Worm (Caenorhabditis elegans) whole organism, L4 larva: ENCODE data around the gene F15E6.5.

Source experiments
- F10B5.3 ChIP-seq: sonication (generic microtip); optimal IDR thresholded peaks from 2 replicates; lab custom pipeline; 2016; ENCODE audit warnings: mild to moderate bottlenecking, missing genetic modification characterization, missing compliant biosample characterization
- F26F4.8 ChIP-seq: fragments of 200-800 bp; sonication (Bioruptor generic); conservative IDR thresholded peaks from 2 replicates; pipeline ENCODE4 v1.3.6; 2022; ENCODE audit warnings: missing genetic modification characterization, missing compliant biosample characterization
- F49E8.2 ChIP-seq: sonication (generic microtip); optimal IDR thresholded peaks from 2 replicates; lab custom pipeline; 2016; ENCODE audit warnings: missing compliant biosample characterization, mild to moderate bottlenecking, missing genetic modification characterization, borderline replicate concordance
- R02D3.7 ChIP-seq: fragments of 150-350 bp; sonication (generic microtip); optimal IDR thresholded peaks from 3 replicates; lab custom pipeline; 2014; ENCODE audit warnings: missing biosample characterization, missing genetic modification characterization
- T26A8.4 ChIP-seq: fragments of 200-800 bp; sonication (Bioruptor generic); IDR thresholded peaks from 2 replicates; pipeline ENCODE4 v1.3.6; 2022; ENCODE audit warnings: missing genetic modification characterization, missing compliant biosample characterization
- Y48G9A.11 ChIP-seq: fragments of 200-800 bp; sonication (Bioruptor generic); IDR thresholded peaks from 2 replicates; pipeline ENCODE4 v1.3.6; 2022; ENCODE audit warnings: missing genetic modification reagents, missing genetic modification characterization, missing compliant biosample characterization
- Y75B8A.6 ChIP-seq: fragments of 200-800 bp; sonication (Bioruptor generic); IDR thresholded peaks from 2 replicates; pipeline ENCODE4 v1.3.6; 2022; ENCODE audit warnings: missing genetic modification reagents, missing genetic modification characterization, missing compliant biosample characterization
- ZK546.5 ChIP-seq, 2 experiments: sonication (generic microtip); optimal IDR thresholded peaks; 2 replicates each; lab custom pipeline; 2017; ENCODE audit warnings: missing biosample characterization in 2 of 2, missing genetic modification characterization in 2 of 2
- aha-1 ChIP-seq: fragments of 150-350 bp; peaks from one replicate; lab custom pipeline; 2014; ENCODE audit warnings: missing biosample characterization, missing genetic modification characterization
- aly-2 ChIP-seq: sonication (generic microtip); optimal IDR thresholded peaks from 2 replicates; lab custom pipeline; 2018; ENCODE audit warnings: missing biosample characterization, missing genetic modification characterization
- ama-1 ChIP-seq: fragments of 150-350 bp; optimal IDR thresholded peaks from 2 replicates; lab custom pipeline; 2014; ENCODE audit warnings: inconsistent platforms, mixed read lengths
- ceh-20 ChIP-seq: fragments of 200-800 bp; sonication (Bioruptor generic); IDR thresholded peaks from 2 replicates; pipeline ENCODE4 v1.3.6; 2022; ENCODE audit warnings: missing genetic modification reagents, missing genetic modification characterization, missing compliant biosample characterization
- ceh-28 ChIP-seq: fragments of 150-350 bp; optimal IDR thresholded peaks from 2 replicates; lab custom pipeline; 2014; ENCODE audit warnings: missing biosample characterization, missing genetic modification reagents, missing genetic modification characterization
- ceh-32 ChIP-seq: sonication (generic microtip); optimal IDR thresholded peaks from 2 replicates; lab custom pipeline; 2016; ENCODE audit warnings: mild to moderate bottlenecking, missing genetic modification characterization, missing compliant biosample characterization; ENCODE audit not compliant: poor library complexity
- ceh-44 ChIP-seq: fragments of 200-800 bp; sonication (Bioruptor generic); IDR thresholded peaks from 2 replicates; pipeline ENCODE4 v1.3.6; 2022; ENCODE audit warnings: missing genetic modification reagents, missing genetic modification characterization, missing compliant biosample characterization
- ceh-62 ChIP-seq: sonication (generic microtip); optimal IDR thresholded peaks from 2 replicates; lab custom pipeline; 2017; ENCODE audit warnings: missing biosample characterization, missing genetic modification characterization
- ces-1 ChIP-seq: fragments of 150-350 bp; sonication (generic microtip); optimal IDR thresholded peaks from 4 replicates; lab custom pipeline; 2014; ENCODE audit warnings: missing biosample characterization, missing genetic modification reagents, missing genetic modification characterization
- daf-12 ChIP-seq: fragments of 150-350 bp; optimal IDR thresholded peaks from 2 replicates; lab custom pipeline; 2014; ENCODE audit warnings: missing biosample characterization, missing genetic modification reagents, missing genetic modification characterization
- dmd-6 ChIP-seq: fragments of 200-800 bp; sonication (Bioruptor generic); IDR thresholded peaks from 2 replicates; pipeline ENCODE4 v1.3.6; 2022; ENCODE audit warnings: missing genetic modification reagents, missing genetic modification characterization, missing compliant biosample characterization
- dmd-9 ChIP-seq: fragments of 200-800 bp; sonication (Bioruptor generic); IDR thresholded peaks from 2 replicates; pipeline ENCODE4 v1.3.6; 2022; ENCODE audit warnings: missing genetic modification reagents, missing genetic modification characterization, missing compliant biosample characterization
- dpl-1 ChIP-seq: fragments of 150-350 bp; optimal IDR thresholded peaks from 2 replicates; lab custom pipeline; 2014; ENCODE audit warnings: missing biosample characterization, missing genetic modification reagents, missing genetic modification characterization
- duxl-1 ChIP-seq: sonication (generic microtip); optimal IDR thresholded peaks from 2 replicates; lab custom pipeline; 2016; ENCODE audit warnings: mild to moderate bottlenecking, missing genetic modification characterization, moderate library complexity, missing compliant biosample characterization; ENCODE audit not compliant: poor library complexity
- dve-1 ChIP-seq: sonication (generic microtip); optimal IDR thresholded peaks from 2 replicates; lab custom pipeline; 2017; ENCODE audit warnings: antibody characterized with exemption, mild to moderate bottlenecking, missing genetic modification characterization, missing compliant biosample characterization; ENCODE audit not compliant: insufficient read depth
- fkh-10 ChIP-seq: fragments of 150-350 bp; optimal IDR thresholded peaks from 2 replicates; lab custom pipeline; 2014; ENCODE audit warnings: missing biosample characterization, missing genetic modification reagents, missing genetic modification characterization
- hif-1 ChIP-seq, 2 experiments: sonication (generic microtip); optimal IDR thresholded peaks; 2 replicates each; lab custom pipeline; 2016 to 2017; ENCODE audit warnings: missing compliant biosample characterization in 2 of 2, missing genetic modification characterization in 2 of 2, missing genetic modification reagents in 2 of 2, missing genotype in 2 of 2, mild to moderate bottlenecking in 1 of 2
- hmg-1.1 ChIP-seq: fragments of 200-800 bp; sonication (Bioruptor generic); IDR thresholded peaks from 2 replicates; pipeline ENCODE4 v1.3.6; 2022; ENCODE audit warnings: missing genetic modification reagents, missing genetic modification characterization, missing compliant biosample characterization
- lim-7 ChIP-seq: fragments of 200-800 bp; sonication (Bioruptor generic); IDR thresholded peaks from 2 replicates; pipeline ENCODE4 v1.3.6; 2022; ENCODE audit warnings: missing genetic modification characterization, missing compliant biosample characterization
- lin-1 ChIP-seq: fragments of 200-800 bp; sonication (Bioruptor generic); IDR thresholded peaks from 2 replicates; pipeline ENCODE4 v1.3.6; 2022; ENCODE audit warnings: missing genetic modification reagents, missing genetic modification characterization, missing compliant biosample characterization
- lin-13 ChIP-seq: fragments of 150-350 bp; optimal IDR thresholded peaks from 2 replicates; lab custom pipeline; 2014; ENCODE audit warnings: missing biosample characterization, missing genetic modification reagents, missing genetic modification characterization
- lin-15B ChIP-seq: fragments of 150-350 bp; sonication (generic microtip); optimal IDR thresholded peaks from 3 replicates; lab custom pipeline; 2014; ENCODE audit warnings: missing biosample characterization, missing genetic modification characterization
- lsy-2 ChIP-seq, 2 experiments: fragments of 150-350 bp in 1 of 2; sonication (generic microtip) in 1 of 2; optimal IDR thresholded peaks; 2 replicates each; lab custom pipeline; 2014 to 2017; ENCODE audit warnings: missing biosample characterization in 2 of 2, missing genetic modification characterization in 2 of 2
- madf-5 ChIP-seq, 2 experiments: fragments of 200-800 bp; sonication (Bioruptor generic); IDR thresholded peaks; 2 replicates each; pipeline ENCODE4 v1.3.6; 2022; ENCODE audit warnings: missing compliant biosample characterization in 2 of 2, missing genetic modification characterization in 2 of 2
- mdt-29 ChIP-seq: fragments of 200-800 bp; sonication (Bioruptor generic); IDR thresholded peaks from 2 replicates; pipeline ENCODE4 v1.3.6; 2022; ENCODE audit warnings: missing genetic modification reagents, missing genetic modification characterization, missing compliant biosample characterization
- mep-1 ChIP-seq: fragments of 150-350 bp; sonication (generic microtip); optimal IDR thresholded peaks from 3 replicates; lab custom pipeline; 2014; ENCODE audit warnings: missing biosample characterization, missing genetic modification characterization
- mxl-3 ChIP-seq: fragments of 200-800 bp; sonication (Bioruptor generic); optimal IDR thresholded peaks from 2 replicates; lab custom pipeline; 2018; ENCODE audit warnings: mild to moderate bottlenecking, missing genetic modification characterization, missing compliant biosample characterization
- nhr-10 ChIP-seq: fragments of 150-350 bp; optimal IDR thresholded peaks from 2 replicates; lab custom pipeline; 2014; ENCODE audit warnings: missing biosample characterization, missing genetic modification characterization
- nhr-111 ChIP-seq: fragments of 200-800 bp; sonication (Bioruptor generic); optimal IDR thresholded peaks from 2 replicates; lab custom pipeline; 2018; ENCODE audit warnings: mild to moderate bottlenecking, missing genetic modification characterization, missing compliant biosample characterization
- nhr-237 ChIP-seq: sonication (generic microtip); optimal IDR thresholded peaks from 2 replicates; lab custom pipeline; 2017; ENCODE audit warnings: missing biosample characterization, missing genetic modification characterization
- nhr-25 ChIP-seq: sonication (generic microtip); optimal IDR thresholded peaks from 2 replicates; lab custom pipeline; 2017; ENCODE audit warnings: missing genetic modification characterization, mild to moderate bottlenecking, missing compliant biosample characterization, antibody characterized with exemption, moderate library complexity, borderline replicate concordance; ENCODE audit not compliant: insufficient read depth
- nhr-42 ChIP-seq: fragments of 200-800 bp; sonication (Bioruptor generic); IDR thresholded peaks from 2 replicates; pipeline ENCODE4 v1.3.6; 2022; ENCODE audit warnings: missing genetic modification characterization, missing compliant biosample characterization
- pqm-1 ChIP-seq: sonication (generic microtip); optimal IDR thresholded peaks from 2 replicates; lab custom pipeline; 2017; ENCODE audit warnings: missing biosample characterization, missing genetic modification characterization
- saeg-2 ChIP-seq: fragments of 200-800 bp; sonication (Bioruptor generic); IDR thresholded peaks from 2 replicates; pipeline ENCODE4 v1.3.6; 2022; ENCODE audit warnings: missing genetic modification reagents, missing genetic modification characterization, missing compliant biosample characterization
- sdz-12 ChIP-seq: fragments of 200-800 bp; sonication (Bioruptor generic); optimal IDR thresholded peaks from 2 replicates; lab custom pipeline; 2018; ENCODE audit warnings: mild to moderate bottlenecking, missing genetic modification characterization, missing compliant biosample characterization
- set-16 ChIP-seq: fragments of 200-800 bp; sonication (Bioruptor generic); IDR thresholded peaks from 2 replicates; pipeline ENCODE4 v1.3.6; 2022; ENCODE audit warnings: missing genetic modification reagents, missing genetic modification characterization, missing compliant biosample characterization
- spr-1 ChIP-seq: sonication (generic microtip); optimal IDR thresholded peaks from 2 replicates; lab custom pipeline; 2016; ENCODE audit warnings: mild to moderate bottlenecking, missing genetic modification characterization, missing compliant biosample characterization
- tra-1 ChIP-seq: fragments of 200-800 bp; sonication (Bioruptor generic); IDR thresholded peaks from 2 replicates; pipeline ENCODE4 v1.3.6; 2022; ENCODE audit warnings: missing genetic modification reagents, missing genetic modification characterization, missing compliant biosample characterization
- unc-130 ChIP-seq: sonication (generic microtip); optimal IDR thresholded peaks from 2 replicates; lab custom pipeline; 2016; ENCODE audit warnings: missing genetic modification reagents, missing genetic modification characterization, missing compliant biosample characterization
- unc-39 ChIP-seq: sonication (generic microtip); optimal IDR thresholded peaks from 2 replicates; lab custom pipeline; 2017; ENCODE audit warnings: missing biosample characterization, missing genetic modification characterization
- vab-7 ChIP-seq: fragments of 200-800 bp; sonication (Bioruptor generic); IDR thresholded peaks from 2 replicates; pipeline ENCODE4 v1.3.6; 2022; ENCODE audit warnings: missing genetic modification reagents, missing genetic modification characterization, missing compliant biosample characterization
- zfp-2 ChIP-seq: sonication (generic microtip); optimal IDR thresholded peaks from 2 replicates; lab custom pipeline; 2016; ENCODE audit warnings: mild to moderate bottlenecking, missing genetic modification characterization, missing compliant biosample characterization
- zip-11 ChIP-seq: fragments of 200-800 bp; sonication (Bioruptor generic); IDR thresholded peaks from 2 replicates; pipeline ENCODE4 v1.3.6; 2022; ENCODE audit warnings: missing genetic modification characterization, missing compliant biosample characterization
- ztf-11 ChIP-seq: fragments of 150-350 bp; optimal IDR thresholded peaks from 2 replicates; lab custom pipeline; 2014; ENCODE audit warnings: missing biosample characterization, missing genetic modification characterization

Gene F15E6.5

ce11 chrIV:4247334-4247733 lies 42.0 kb upstream of the F15E6.5 start (continued):
- TF ChIP-seq sdz-12 (GFP tag; lab: Kevin White, UChicago) = no peak
- TF ChIP-seq lsy-2 (tag; optimal IDR thresholded peaks at IDR 0.05; lab: Kevin White, UChicago) = peak in 1 of 2 experiments; percentile 80
- TF ChIP-seq F26F4.8 (GFP tag; lab: Robert Waterston, UW) = no peak
- TF ChIP-seq lin-1 = no peak
- no peak for TF ChIP-seq hif-1 (tag; optimal IDR thresholded peaks at IDR 0.05; lab: Kevin White, UChicago)
- no peak for TF ChIP-seq nhr-42
- no peak for TF ChIP-seq nhr-10 (tag; lab: Kevin White, UChicago)
- no peak for TF ChIP-seq mxl-3 (GFP tag; lab: Kevin White, UChicago)
- peak; percentile 74 for TF ChIP-seq dpl-1 (GFP tag; lab: Kevin White, UChicago)
- TF ChIP-seq nhr-237 (tag; lab: Kevin White, UChicago) = no peak
- TF ChIP-seq daf-12 = no peak
- TF ChIP-seq fkh-10 = no peak
- no peak for TF ChIP-seq Y48G9A.11 (GFP tag; lab: Robert Waterston, UW)
- TF ChIP-seq ceh-62 = no peak
- no peak for TF ChIP-seq ceh-28
- no peak for TF ChIP-seq ceh-20
- TF ChIP-seq zfp-2 = no peak
- peak; percentile 11 for TF ChIP-seq mep-1 (tag; lab: Kevin White, UChicago)
- no peak for TF ChIP-seq ZK546.5 (tag; optimal IDR thresholded peaks at IDR 0.05; lab: Kevin White, UChicago)
- no peak for TF ChIP-seq nhr-25
- no peak for TF ChIP-seq ceh-32 (tag; lab: Kevin White, UChicago)
- no peak for TF ChIP-seq F10B5.3
- no peak for TF ChIP-seq zip-11
- no peak for TF ChIP-seq R02D3.7 (tag; lab: Kevin White, UChicago)
- no peak for TF ChIP-seq ceh-44
- no peak for TF ChIP-seq pqm-1 (tag; lab: Kevin White, UChicago)
- TF ChIP-seq F49E8.2 (tag; lab: Kevin White, UChicago) = no peak
- TF ChIP-seq saeg-2 = no peak
- TF ChIP-seq vab-7 (GFP tag; lab: Robert Waterston, UW) = no peak
- TF ChIP-seq dve-1 (tag; lab: Kevin White, UChicago) = peak; percentile 32
- TF ChIP-seq lin-15B (tag; lab: Kevin White, UChicago) = no peak
- TF ChIP-seq lin-13 (GFP tag; lab: Kevin White, UChicago) = no peak
- no peak for TF ChIP-seq set-16 (GFP tag; lab: Robert Waterston, UW)
- TF ChIP-seq mdt-29 = no peak
- no peak for TF ChIP-seq dmd-9 (GFP tag; lab: Robert Waterston, UW)
- TF ChIP-seq lim-7 (GFP tag; lab: Robert Waterston, UW) = no peak
- TF ChIP-seq ztf-11 (tag; lab: Kevin White, UChicago) = no peak
- TF ChIP-seq dmd-6 = no peak
- no peak for TF ChIP-seq tra-1 (GFP tag; lab: Robert Waterston, UW)
- peak; percentile 15 for TF ChIP-seq duxl-1
- no peak for TF ChIP-seq Y75B8A.6 (GFP tag; lab: Robert Waterston, UW)
- TF ChIP-seq aha-1 = peak; percentile 71
- no peak for TF ChIP-seq T26A8.4 (GFP tag; lab: Robert Waterston, UW)
- TF ChIP-seq unc-39 (tag; lab: Kevin White, UChicago) = no peak
- no peak for TF ChIP-seq ama-1 (lab: Kevin White, UChicago)
- no peak for TF ChIP-seq unc-130 (GFP tag; lab: Kevin White, UChicago)
- no peak for TF ChIP-seq spr-1 (tag; lab: Kevin White, UChicago)
- no peak for TF ChIP-seq aly-2 (tag; lab: Kevin White, UChicago)
- no peak for TF ChIP-seq nhr-111 (GFP tag; lab: Kevin White, UChicago)
- no peak for TF ChIP-seq madf-5 (GFP tag; IDR thresholded peaks at IDR 0.05; lab: Robert Waterston, UW)
- TF ChIP-seq hmg-1.1 (GFP tag; lab: Robert Waterston, UW) = no peak
- no peak for TF ChIP-seq ces-1 (GFP tag; lab: Kevin White, UChicago)
